Fruit fly (Drosophila melanogaster) whole organism, prepupa: ENCODE results near the gene CCY.
"Not testable (repeated sequence)": the region's sequence is repeated elsewhere in the genome, so short reads cannot be mapped to it uniquely, and the experiment has no call there.

ENCODE experiments used
- CG10631 ChIP-seq: fragments of 200-800 bp; sonication (Bioruptor generic); optimal IDR thresholded peaks from 2 replicates; lab custom pipeline; 2016; ENCODE audit warnings: missing biosample characterization, missing genetic modification characterization
- CG10669 ChIP-seq: fragments of 200-800 bp; sonication (Bioruptor generic); optimal IDR thresholded peaks from 3 replicates; lab custom pipeline; 2018; ENCODE audit warnings: missing biosample characterization, mild to moderate bottlenecking, missing genetic modification characterization, moderate library complexity
- CG8119 ChIP-seq: fragments of 200-800 bp; sonication (Bioruptor generic); IDR thresholded peaks from 3 replicates; pipeline ENCODE4 v1.3.6; 2022; ENCODE audit warnings: missing biosample characterization, missing genetic modification characterization

CCY gene

dm6 chrY:3649696-3650095 lies at the start of gene CCY:
Gene CCY (plus strand): TSS chrY:3649996.
- not testable (repeated sequence) for TF ChIP-seq CG10631, CG8119, CG10669
